Fruit fly (Drosophila melanogaster) whole organism, embryonic: ENCODE data around the gene VhaSFD.

Experiments
- Atf6 ChIP-seq: fragments of 200-800 bp; sonication (Bioruptor generic); IDR thresholded peaks from 2 replicates; pipeline ENCODE4 v1.3.6; 2022; ENCODE audit warnings: missing biosample characterization, missing genetic modification characterization
- CG10321 ChIP-seq: fragments of 200-800 bp; sonication (Bioruptor generic); IDR thresholded peaks from 2 replicates; pipeline ENCODE4 v1.3.6; 2022; ENCODE audit warnings: missing biosample characterization, missing genetic modification characterization
- CG10462 ChIP-seq: fragments of 200-800 bp; sonication (Bioruptor generic); optimal IDR thresholded peaks from 2 replicates; lab custom pipeline; 2016; ENCODE audit warnings: missing biosample characterization, missing genetic modification characterization
- CG10565 ChIP-seq: fragments of 200-800 bp; sonication (Bioruptor generic); optimal IDR thresholded peaks from 3 replicates; lab custom pipeline; 2016; ENCODE audit warnings: missing biosample characterization, mild to moderate bottlenecking, missing genetic modification characterization
- CG11093 ChIP-seq: fragments of 200-800 bp; sonication (Bioruptor generic); IDR thresholded peaks from 3 replicates; pipeline ENCODE4 v1.3.6; 2022; ENCODE audit warnings: missing biosample characterization, missing genetic modification characterization
- CG12659 ChIP-seq: fragments of 200-800 bp; sonication (Bioruptor generic); optimal IDR thresholded peaks from 3 replicates; lab custom pipeline; 2017; ENCODE audit warnings: mild to moderate bottlenecking, missing biosample characterization, missing genetic modification reagents, missing genetic modification characterization
- CG13624 ChIP-seq: fragments of 200-800 bp; sonication (Bioruptor generic); optimal IDR thresholded peaks from 2 replicates; lab custom pipeline; 2016; ENCODE audit warnings: missing biosample characterization, missing genetic modification characterization
- CG1529 ChIP-seq: fragments of 200-800 bp; sonication (Bioruptor generic); optimal IDR thresholded peaks from 3 replicates; lab custom pipeline; 2018; ENCODE audit warnings: missing biosample characterization, missing genetic modification characterization
- CG16779 ChIP-seq: fragments of 200-800 bp; sonication (Bioruptor generic); IDR thresholded peaks from 2 replicates; pipeline ENCODE4 v1.3.6; 2022; ENCODE audit warnings: missing biosample characterization, missing genetic modification characterization
- CG18262 ChIP-seq: fragments of 200-800 bp; optimal IDR thresholded peaks from 3 replicates; lab custom pipeline; 2019; ENCODE audit warnings: missing biosample characterization, mild to moderate bottlenecking, missing genetic modification characterization, moderate library complexity
- CG1832 ChIP-seq: fragments of 200-800 bp; sonication (Bioruptor generic); optimal IDR thresholded peaks from 2 replicates; lab custom pipeline; 2017; ENCODE audit warnings: missing biosample characterization, mild to moderate bottlenecking, missing genetic modification characterization, inconsistent platforms
- CG18599 ChIP-seq: fragments of 200-800 bp; sonication (Bioruptor generic); optimal IDR thresholded peaks from 3 replicates; lab custom pipeline; 2017; ENCODE audit warnings: missing biosample characterization, missing genetic modification characterization, mild to moderate bottlenecking, moderate library complexity, missing genetic modification reagents
- CG30431 ChIP-seq: fragments of 200-800 bp; sonication (Bioruptor generic); optimal IDR thresholded peaks from 2 replicates; lab custom pipeline; 2017; ENCODE audit warnings: missing biosample characterization, missing genetic modification characterization
- CG32767 ChIP-seq: fragments of 200-800 bp; sonication (Bioruptor generic); IDR thresholded peaks from 2 replicates; pipeline ENCODE4 v1.3.6; 2022; ENCODE audit warnings: missing biosample characterization, missing genetic modification characterization
- CG4360 ChIP-seq: fragments of 200-800 bp; sonication (Bioruptor generic); IDR thresholded peaks from 2 replicates; pipeline ENCODE4 v1.3.6; 2022; ENCODE audit warnings: missing biosample characterization, missing genetic modification characterization
- CG5245 ChIP-seq: fragments of 200-800 bp; sonication (Bioruptor generic); optimal IDR thresholded peaks from 3 replicates; lab custom pipeline; 2016; ENCODE audit warnings: missing biosample characterization, missing genetic modification characterization
- CG7839 ChIP-seq: fragments of 200-800 bp; sonication (Bioruptor generic); optimal IDR thresholded peaks from 3 replicates; lab custom pipeline; 2018; ENCODE audit warnings: missing biosample characterization, mild to moderate bottlenecking, missing genetic modification characterization, moderate library complexity
- CG9932 ChIP-seq: fragments of 200-800 bp; sonication (Bioruptor generic); IDR thresholded peaks from 2 replicates; pipeline ENCODE4 v1.3.6; 2022; ENCODE audit warnings: missing biosample characterization, missing genetic modification characterization
- CrebB ChIP-seq: fragments of 200-800 bp; sonication (Bioruptor generic); optimal IDR thresholded peaks from 3 replicates; lab custom pipeline; 2018; ENCODE audit warnings: missing biosample characterization, mild to moderate bottlenecking, missing genetic modification characterization
- Doc3 ChIP-seq: fragments of 200-800 bp; sonication (Bioruptor generic); IDR thresholded peaks from 3 replicates; pipeline ENCODE4 v1.3.6; 2022; ENCODE audit warnings: missing biosample characterization, missing genetic modification characterization; ENCODE audit not compliant: partially characterized antibody
- Dref ChIP-seq: fragments of 200-800 bp; sonication (Bioruptor generic); IDR thresholded peaks from 2 replicates; pipeline ENCODE4 v1.3.6; 2022; ENCODE audit warnings: missing biosample characterization, missing genetic modification characterization
- Ets97D ChIP-seq: fragments of 200-800 bp; sonication (Bioruptor generic); optimal IDR thresholded peaks from 3 replicates; lab custom pipeline; 2016; ENCODE audit warnings: missing biosample characterization, missing genetic modification characterization
- GATAe ChIP-seq: fragments of 200-800 bp; sonication (Bioruptor generic); conservative IDR thresholded peaks from 2 replicates; pipeline ENCODE4 v1.3.6; 2022; ENCODE audit warnings: missing biosample characterization, missing genetic modification characterization
- H15 ChIP-seq: fragments of 200-800 bp; sonication (Bioruptor generic); IDR thresholded peaks from 3 replicates; pipeline ENCODE4 v1.3.6; 2022; ENCODE audit warnings: missing biosample characterization, missing genetic modification characterization
- HLH3B ChIP-seq: fragments of 200-800 bp; sonication (Bioruptor generic); IDR thresholded peaks from 2 replicates; pipeline ENCODE4 v1.3.6; 2022; ENCODE audit warnings: missing biosample characterization, missing genetic modification characterization
- Hey ChIP-seq: fragments of 200-800 bp; sonication (Bioruptor generic); optimal IDR thresholded peaks from 3 replicates; lab custom pipeline; 2018; ENCODE audit warnings: missing biosample characterization, mild to moderate bottlenecking, missing genetic modification characterization
- Hr39 ChIP-seq: fragments of >200 bp; optimal IDR thresholded peaks from 2 replicates; lab custom pipeline; 2017
- Mad ChIP-seq: fragments of 200-800 bp; sonication (Bioruptor generic); optimal IDR thresholded peaks from 2 replicates; lab custom pipeline; 2016; ENCODE audit warnings: missing biosample characterization, missing genetic modification characterization
- Mrtf ChIP-seq: fragments of 200-800 bp; sonication (Bioruptor generic); IDR thresholded peaks from 3 replicates; pipeline ENCODE4 v1.3.6; 2022; ENCODE audit warnings: missing biosample characterization, missing genetic modification characterization
- Spps ChIP-seq: fragments of 200-800 bp; sonication (Bioruptor generic); optimal IDR thresholded peaks from 2 replicates; lab custom pipeline; 2018; ENCODE audit warnings: missing biosample characterization, mild to moderate bottlenecking, missing genetic modification characterization
- Xrp1 ChIP-seq: fragments of 200-800 bp; sonication (Bioruptor generic); IDR thresholded peaks from 2 replicates; pipeline ENCODE4 v1.3.6; 2022; ENCODE audit warnings: missing biosample characterization, missing genetic modification characterization
- ase ChIP-seq: fragments of 200-800 bp; sonication (Bioruptor generic); IDR thresholded peaks from 3 replicates; pipeline ENCODE4 v1.3.6; 2022; ENCODE audit warnings: missing biosample characterization, missing genetic modification characterization
- bowl ChIP-seq: fragments of 200-800 bp; sonication (Bioruptor generic); IDR thresholded peaks from 2 replicates; pipeline ENCODE4 v1.3.6; 2022; ENCODE audit warnings: missing biosample characterization, missing genetic modification characterization
- da ChIP-seq: fragments of 200-800 bp; sonication (Bioruptor generic); optimal IDR thresholded peaks from 2 replicates; lab custom pipeline; 2016; ENCODE audit warnings: missing biosample characterization, missing genetic modification characterization
- ewg ChIP-seq: fragments of 200-800 bp; sonication (Bioruptor generic); optimal IDR thresholded peaks from 3 replicates; lab custom pipeline; 2017; ENCODE audit warnings: mild to moderate bottlenecking, missing biosample characterization, missing genetic modification reagents, missing genetic modification characterization
- gro ChIP-seq: fragments of 200-800 bp; sonication (Bioruptor generic); optimal IDR thresholded peaks from 2 replicates; lab custom pipeline; 2016; ENCODE audit warnings: missing biosample characterization, missing genetic modification characterization
- hb ChIP-seq: fragments of 200-800 bp; sonication (Bioruptor generic); IDR thresholded peaks from 3 replicates; pipeline ENCODE4 v1.3.6; 2022; ENCODE audit warnings: missing biosample characterization, missing genetic modification characterization; ENCODE audit not compliant: partially characterized antibody
- her ChIP-seq: fragments of 200-800 bp; sonication (Bioruptor generic); optimal IDR thresholded peaks from 2 replicates; lab custom pipeline; 2016; ENCODE audit warnings: missing biosample characterization, missing genetic modification characterization
- hth ChIP-seq: fragments of >200 bp; optimal IDR thresholded peaks from 2 replicates; lab custom pipeline; 2017; ENCODE audit warnings: inconsistent platforms
- ind ChIP-seq: fragments of 200-800 bp; sonication (Bioruptor generic); optimal IDR thresholded peaks from 3 replicates; lab custom pipeline; 2016; ENCODE audit warnings: missing biosample characterization, missing genetic modification characterization
- knrl ChIP-seq: fragments of 200-800 bp; sonication (Bioruptor generic); IDR thresholded peaks from 3 replicates; pipeline ENCODE4 v1.3.6; 2022; ENCODE audit warnings: missing biosample characterization, missing genetic modification characterization; ENCODE audit not compliant: partially characterized antibody
- lola ChIP-seq, 3 experiments: fragments of >200 bp in 2 of 3; fragments of 200-800 bp in 1 of 3; sonication (Bioruptor generic) in 1 of 3; optimal IDR thresholded peaks; 2 replicates each; lab custom pipeline; 2017 to 2019; ENCODE audit warnings: missing biosample characterization in 3 of 3, missing genetic modification characterization in 3 of 3, mild to moderate bottlenecking in 1 of 3, moderate library complexity in 1 of 3
- nerfin-2 ChIP-seq: fragments of 200-800 bp; sonication (Bioruptor generic); IDR thresholded peaks from 2 replicates; pipeline ENCODE4 v1.3.6; 2022; ENCODE audit warnings: missing biosample characterization, missing genetic modification characterization; ENCODE audit not compliant: partially characterized antibody
- pnt ChIP-seq: fragments of 200-800 bp; sonication (Bioruptor generic); optimal IDR thresholded peaks from 3 replicates; lab custom pipeline; 2016; ENCODE audit warnings: missing biosample characterization, missing genetic modification characterization
- sim ChIP-seq: fragments of 200-800 bp; sonication (Bioruptor generic); IDR thresholded peaks from 2 replicates; pipeline ENCODE4 v1.3.6; 2022; ENCODE audit warnings: missing biosample characterization, missing genetic modification characterization
- sima ChIP-seq: fragments of 200-800 bp; sonication (Bioruptor generic); optimal IDR thresholded peaks from 2 replicates; lab custom pipeline; 2016; ENCODE audit warnings: missing biosample characterization, missing genetic modification characterization
- slp2 ChIP-seq: fragments of 200-800 bp; sonication (Bioruptor generic); optimal IDR thresholded peaks from 2 replicates; lab custom pipeline; 2016; ENCODE audit warnings: missing biosample characterization, missing genetic modification characterization
- trh ChIP-seq: fragments of 200-800 bp; sonication (Bioruptor generic); optimal IDR thresholded peaks from 2 replicates; lab custom pipeline; 2016; ENCODE audit warnings: missing biosample characterization, missing genetic modification characterization
- twi ChIP-seq: fragments of 200-800 bp; optimal IDR thresholded peaks from 2 replicates; lab custom pipeline; 2019; ENCODE audit warnings: missing biosample characterization, mild to moderate bottlenecking, missing genetic modification characterization, moderate library complexity

VhaSFD gene

DNA sequence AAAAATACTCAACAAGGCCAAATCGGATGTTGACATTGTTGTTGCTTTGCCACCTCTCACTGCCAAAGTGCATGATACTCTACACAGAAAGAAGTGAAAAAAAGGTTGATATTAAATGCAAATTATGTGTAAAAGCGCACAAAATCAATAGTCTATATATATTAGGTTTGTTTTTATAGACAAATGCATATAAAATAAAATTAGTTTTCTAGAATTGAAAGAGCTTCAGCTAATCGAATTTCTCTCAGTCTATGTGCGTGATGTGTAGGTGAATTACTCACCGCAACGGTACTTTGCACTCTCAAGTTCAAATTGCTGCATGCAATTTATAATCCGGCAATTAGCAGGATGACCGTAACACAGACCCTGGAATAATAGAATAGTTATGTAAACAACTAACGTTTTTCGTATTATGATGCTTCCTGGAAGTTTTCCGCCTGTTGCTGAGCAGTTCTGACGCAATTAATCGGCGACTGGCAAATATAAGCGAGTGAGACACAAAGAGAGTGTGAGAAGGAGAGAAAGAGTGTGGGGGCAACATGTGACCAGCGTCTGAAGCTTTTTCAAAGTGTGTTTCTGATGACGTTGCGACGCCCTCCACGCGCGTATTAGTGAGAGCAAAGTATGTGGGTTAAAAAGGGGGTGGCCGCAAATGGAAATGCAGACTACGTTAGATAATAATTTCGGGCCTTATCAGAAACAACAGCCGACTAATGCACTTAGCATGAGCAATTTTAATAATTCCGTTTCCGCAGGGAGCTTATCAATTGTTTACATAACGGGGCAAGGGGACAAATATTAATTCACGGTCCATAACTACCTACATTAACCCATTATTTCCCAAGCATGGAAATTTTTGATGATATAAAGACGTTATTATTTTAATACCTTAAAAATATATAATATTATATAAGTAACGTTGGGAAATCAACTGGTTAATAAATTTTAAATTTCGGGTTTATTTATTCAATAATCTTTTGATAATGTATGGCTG, 6.6 kb downstream of the VhaSFD start (continued):
- peak; percentile 68 for TF ChIP-seq slp2 (GFP tag; lab: Kevin White, UChicago)
- peak; percentile 1 for TF ChIP-seq CG1832 (GFP tag; lab: Kevin White, UChicago)
- TF ChIP-seq twi (tag; lab: Kevin White, UChicago): peak; percentile 79
- TF ChIP-seq Xrp1 (GFP tag; lab: Robert Waterston, UW): peak; percentile 98
- TF ChIP-seq Ets97D (GFP tag; lab: Kevin White, UChicago): peak; percentile 60
- TF ChIP-seq ewg (GFP tag; lab: Kevin White, UChicago): peak; percentile 83
- peak; percentile 74 for TF ChIP-seq trh (GFP tag; lab: Kevin White, UChicago)
- TF ChIP-seq hth: no peak
- peak; percentile 83; the same call in 1 of the 3 replicates for TF ChIP-seq Mrtf (GFP tag; lab: Robert Waterston, UW)
- peak; percentile 25 for TF ChIP-seq her (GFP tag; lab: Kevin White, UChicago)
- peak; percentile 72 for TF ChIP-seq CG10321 (GFP tag; lab: Robert Waterston, UW)
- TF ChIP-seq pnt (GFP tag; lab: Kevin White, UChicago): peak; percentile 80
- TF ChIP-seq CG11093 (GFP tag; lab: Robert Waterston, UW): peak; percentile 93
- no peak for TF ChIP-seq nerfin-2 (GFP tag; lab: Robert Waterston, UW)
- TF ChIP-seq CG18262 (tag; lab: Kevin White, UChicago): peak; percentile 95
- no peak for TF ChIP-seq Hr39 (lab: Kevin White, UChicago)
- TF ChIP-seq Spps (tag; lab: Kevin White, UChicago): peak; percentile 91
- TF ChIP-seq da (GFP tag; lab: Kevin White, UChicago): peak; percentile 67
- TF ChIP-seq CG7839 (tag; lab: Kevin White, UChicago): peak; percentile 94
- peak; percentile 69 for TF ChIP-seq CG10565 (GFP tag; lab: Kevin White, UChicago)
- peak; percentile 42 for TF ChIP-seq sima (GFP tag; lab: Kevin White, UChicago)
- TF ChIP-seq CG10462 (GFP tag; lab: Kevin White, UChicago): peak; percentile 86
- no peak for TF ChIP-seq Doc3 (GFP tag; lab: Robert Waterston, UW)
- peak; percentile 95 for TF ChIP-seq ind (GFP tag; lab: Kevin White, UChicago)
- TF ChIP-seq Atf6 (GFP tag; lab: Robert Waterston, UW): peak; percentile 93
- peak in 1 of 3 experiments; percentile 65 for TF ChIP-seq lola (GFP tag; optimal IDR thresholded peaks at IDR 0.05; lab: Kevin White, UChicago)
- peak; percentile 90 for TF ChIP-seq CG12659 (GFP tag; lab: Kevin White, UChicago)
- peak; percentile 91 for TF ChIP-seq CG5245
- TF ChIP-seq Hey (tag; lab: Kevin White, UChicago): no peak
- TF ChIP-seq CG32767 (GFP tag; lab: Robert Waterston, UW): peak; percentile 92
- peak; percentile 70 for TF ChIP-seq CG13624 (GFP tag; lab: Kevin White, UChicago)
- TF ChIP-seq GATAe: peak; percentile 77
- peak; percentile 94 for TF ChIP-seq H15 (GFP tag; lab: Robert Waterston, UW)
- TF ChIP-seq knrl (GFP tag; lab: Robert Waterston, UW): no peak
- peak; percentile 77 for TF ChIP-seq Mad (GFP tag; lab: Kevin White, UChicago)
- peak; percentile 95 for TF ChIP-seq ase
- peak; percentile 93 for TF ChIP-seq CG9932 (GFP tag; lab: Robert Waterston, UW)
- peak; percentile 93 for TF ChIP-seq CG16779 (GFP tag; lab: Robert Waterston, UW)
- TF ChIP-seq sim: peak; percentile 94
- no peak for TF ChIP-seq hb (GFP tag; lab: Robert Waterston, UW)
- TF ChIP-seq Dref (GFP tag; lab: Robert Waterston, UW): no peak
- peak; percentile 25 for TF ChIP-seq gro (GFP tag; lab: Kevin White, UChicago)
- TF ChIP-seq CG4360 (GFP tag; lab: Robert Waterston, UW): peak; percentile 84
- peak; percentile 91 for TF ChIP-seq bowl
- peak; percentile 95 for TF ChIP-seq HLH3B (GFP tag; lab: Robert Waterston, UW)
- peak; percentile 80 for TF ChIP-seq CG30431
- peak; percentile 92 for TF ChIP-seq CG18599 (GFP tag; lab: Kevin White, UChicago)
- TF ChIP-seq CG1529: peak; percentile 77
- peak; percentile 57 for TF ChIP-seq CrebB (tag; lab: Kevin White, UChicago)
